Worm (Caenorhabditis elegans) whole organism, late embryonic: Measurements from ENCODE around the gene taap-1.

ENCODE experiments used
- ama-1 ChIP-seq: fragments of 150-350 bp; optimal IDR thresholded peaks from 2 replicates; lab custom pipeline; 2014
- ceh-2 ChIP-seq: sonication (generic microtip); optimal IDR thresholded peaks from 2 replicates; lab custom pipeline; 2016; ENCODE audit warnings: missing genotype, missing genetic modification characterization, missing compliant biosample characterization
- ceh-48 ChIP-seq: sonication (generic microtip); optimal IDR thresholded peaks from 2 replicates; lab custom pipeline; 2016; ENCODE audit warnings: missing genetic modification characterization, inconsistent platforms, missing compliant biosample characterization
- ets-4 ChIP-seq: sonication (generic microtip); optimal IDR thresholded peaks from 2 replicates; lab custom pipeline; 2016; ENCODE audit warnings: missing genetic modification characterization, missing compliant biosample characterization
- fkh-6 ChIP-seq: sonication (generic microtip); optimal IDR thresholded peaks from 2 replicates; lab custom pipeline; 2016; ENCODE audit warnings: missing genetic modification characterization, missing compliant biosample characterization
- hlh-13 ChIP-seq: fragments of 200-800 bp; sonication (Bioruptor generic); optimal IDR thresholded peaks from 2 replicates; lab custom pipeline; 2018; ENCODE audit warnings: mild to moderate bottlenecking, missing genetic modification characterization, missing compliant biosample characterization
- hlh-30 ChIP-seq: sonication (generic microtip); optimal IDR thresholded peaks from 2 replicates; lab custom pipeline; 2017; ENCODE audit warnings: antibody characterized with exemption, missing genetic modification characterization, missing compliant biosample characterization; ENCODE audit not compliant: insufficient read depth
- nhr-232 ChIP-seq: sonication (generic microtip); optimal IDR thresholded peaks from 2 replicates; lab custom pipeline; 2016; ENCODE audit warnings: missing genetic modification characterization, missing compliant biosample characterization
- pha-4 ChIP-seq: fragments of 150-350 bp; optimal IDR thresholded peaks from 2 replicates; lab custom pipeline; 2018; ENCODE audit warnings: missing biosample characterization, missing genetic modification reagents, missing genetic modification characterization
- pqm-1 ChIP-seq: sonication (generic microtip); optimal IDR thresholded peaks from 2 replicates; lab custom pipeline; 2016; ENCODE audit warnings: missing genetic modification characterization, missing compliant biosample characterization
- rnt-1 ChIP-seq: sonication (generic microtip); optimal IDR thresholded peaks from 2 replicates; lab custom pipeline; 2016; ENCODE audit warnings: missing genetic modification characterization, missing compliant biosample characterization
- ttx-3 ChIP-seq: sonication (generic microtip); optimal IDR thresholded peaks from 2 replicates; lab custom pipeline; 2016; ENCODE audit warnings: missing genetic modification reagents, missing genetic modification characterization, missing compliant biosample characterization
- unc-3 ChIP-seq, 2 experiments: fragments of 200-800 bp in 1 of 2; sonication (Bioruptor generic) in 1 of 2; sonication (generic microtip) in 1 of 2; conservative IDR thresholded peaks in 1 of 2; optimal IDR thresholded peaks in 1 of 2; 2 replicates each; pipeline versions ENCODE4 v1.3.6 to Lab custom; 2016 to 2022; ENCODE audit warnings: missing compliant biosample characterization in 2 of 2, missing genetic modification characterization in 2 of 2, missing genetic modification reagents in 1 of 2
- unc-42 ChIP-seq: sonication (generic microtip); optimal IDR thresholded peaks from 2 replicates; lab custom pipeline; 2016; ENCODE audit warnings: missing genotype, missing genetic modification characterization, missing compliant biosample characterization

ce11 chrII:8456681-8457389, 26.8 kb downstream of the taap-1 start:
- no peak for TF ChIP-seq nhr-232 (tag; lab: Kevin White, UChicago)
- no peak for TF ChIP-seq unc-42 (tag; lab: Kevin White, UChicago)
- no peak for TF ChIP-seq ets-4 (tag; lab: Kevin White, UChicago)
- no peak for TF ChIP-seq hlh-13
- TF ChIP-seq unc-3 (GFP tag; conservative IDR thresholded peaks at IDR 0.05; lab: Robert Waterston, UW): no peak
- no peak for TF ChIP-seq unc-3 (tag; optimal IDR thresholded peaks at IDR 0.05; lab: Kevin White, UChicago)
- no peak for TF ChIP-seq ama-1 (lab: Kevin White, UChicago)
- no peak for TF ChIP-seq pqm-1 (tag; lab: Kevin White, UChicago)
- TF ChIP-seq ceh-2 (tag; lab: Kevin White, UChicago): no peak
- TF ChIP-seq rnt-1 (tag; lab: Kevin White, UChicago): no peak
- no peak for TF ChIP-seq ceh-48 (tag; lab: Kevin White, UChicago)
- TF ChIP-seq fkh-6: no peak
- no peak for TF ChIP-seq hlh-30 (tag; lab: Kevin White, UChicago)
- TF ChIP-seq pha-4 (tag; lab: Kevin White, UChicago): no peak
- TF ChIP-seq ttx-3 (tag; lab: Kevin White, UChicago): no peak
